Worm (Caenorhabditis elegans) whole organism, L2 larva: ENCODE results near the gene pcyt-1.
A peak's percentile ranks its signal among the peaks of the same experiment; 100 is the strongest.

Experiments used
- C34F6.9 ChIP-seq: fragments of 150-350 bp; optimal IDR thresholded peaks from 2 replicates; lab custom pipeline; 2014; ENCODE audit warnings: missing biosample characterization, missing genetic modification characterization
- F13H6.1 ChIP-seq: sonication (generic microtip); optimal IDR thresholded peaks from 2 replicates; lab custom pipeline; 2016; ENCODE audit warnings: missing genetic modification characterization, missing compliant biosample characterization
- R02D3.7 ChIP-seq: fragments of 150-350 bp; optimal IDR thresholded peaks from 2 replicates; lab custom pipeline; 2014; ENCODE audit warnings: missing biosample characterization, missing genetic modification characterization
- ZK546.5 ChIP-seq: sonication (generic microtip); optimal IDR thresholded peaks from 2 replicates; lab custom pipeline; 2017; ENCODE audit warnings: missing biosample characterization, missing genetic modification characterization
- alr-1 ChIP-seq: fragments of 150-350 bp; optimal IDR thresholded peaks from 2 replicates; lab custom pipeline; 2014; ENCODE audit warnings: missing biosample characterization, missing genetic modification characterization
- ama-1 ChIP-seq: fragments of 150-350 bp; optimal IDR thresholded peaks from 2 replicates; lab custom pipeline; 2018; ENCODE audit warnings: inconsistent platforms
- blmp-1 ChIP-seq: sonication (generic microtip); optimal IDR thresholded peaks from 2 replicates; lab custom pipeline; 2017; ENCODE audit warnings: missing genetic modification characterization, mild to moderate bottlenecking, missing compliant biosample characterization, antibody characterized with exemption, moderate library complexity; ENCODE audit not compliant: insufficient read depth
- ceh-82 ChIP-seq: fragments of 150-350 bp; optimal IDR thresholded peaks from 2 replicates; lab custom pipeline; 2014; ENCODE audit warnings: missing biosample characterization, missing genetic modification characterization
- crh-2 ChIP-seq: sonication (generic microtip); optimal IDR thresholded peaks from 2 replicates; lab custom pipeline; 2017; ENCODE audit warnings: missing biosample characterization, missing genetic modification characterization
- dmd-4 ChIP-seq: sonication (generic microtip); optimal IDR thresholded peaks from 2 replicates; lab custom pipeline; 2017; ENCODE audit warnings: missing biosample characterization, missing genetic modification characterization
- egl-27 ChIP-seq: sonication (generic microtip); optimal IDR thresholded peaks from 3 replicates; lab custom pipeline; 2017; ENCODE audit warnings: missing biosample characterization, missing genetic modification reagents, missing genetic modification characterization
- elt-1 ChIP-seq: fragments of 150-350 bp; optimal IDR thresholded peaks from 2 replicates; lab custom pipeline; 2014; ENCODE audit warnings: missing biosample characterization, missing genetic modification characterization
- elt-3 ChIP-seq: sonication (generic microtip); optimal IDR thresholded peaks from 2 replicates; lab custom pipeline; 2017; ENCODE audit warnings: missing biosample characterization, missing genetic modification characterization
- fos-1 ChIP-seq: fragments of 150-350 bp; optimal IDR thresholded peaks from 2 replicates; lab custom pipeline; 2014; ENCODE audit warnings: missing biosample characterization, missing genetic modification characterization
- lin-11 ChIP-seq: fragments of 150-350 bp; sonication (generic microtip); optimal IDR thresholded peaks from 2 replicates; lab custom pipeline; 2014; ENCODE audit warnings: missing biosample characterization, missing genetic modification characterization, inconsistent platforms, mixed read lengths
- lin-39 ChIP-seq: fragments of 150-350 bp; optimal IDR thresholded peaks from 2 replicates; lab custom pipeline; 2014; ENCODE audit warnings: missing biosample characterization, missing genetic modification reagents, missing genetic modification characterization
- lsy-2 ChIP-seq, 2 experiments: fragments of 150-350 bp in 1 of 2; sonication (generic microtip) in 1 of 2; optimal IDR thresholded peaks; 2 replicates each; lab custom pipeline; 2014 to 2017; ENCODE audit warnings: missing biosample characterization in 2 of 2, missing genetic modification characterization in 2 of 2
- mab-5 ChIP-seq: fragments of 150-350 bp; optimal IDR thresholded peaks from 2 replicates; lab custom pipeline; 2014; ENCODE audit warnings: missing biosample characterization, missing genetic modification characterization
- mdl-1 ChIP-seq, 2 experiments: fragments of 150-350 bp in 1 of 2; sonication (generic microtip) in 1 of 2; optimal IDR thresholded peaks; 2 replicates each; lab custom pipeline; 2017; ENCODE audit warnings: missing biosample characterization in 2 of 2, missing genetic modification characterization in 2 of 2
- nhr-10 ChIP-seq: sonication (generic microtip); optimal IDR thresholded peaks from 2 replicates; lab custom pipeline; 2017; ENCODE audit warnings: missing biosample characterization, missing genetic modification characterization
- nhr-129 ChIP-seq: fragments of 150-350 bp; optimal IDR thresholded peaks from 2 replicates; lab custom pipeline; 2014; ENCODE audit warnings: missing biosample characterization, missing genetic modification characterization
- nhr-21 ChIP-seq: fragments of 150-350 bp; optimal IDR thresholded peaks from 2 replicates; lab custom pipeline; 2014; ENCODE audit warnings: missing biosample characterization, missing genetic modification characterization
- nhr-23 ChIP-seq: fragments of 150-350 bp; optimal IDR thresholded peaks from 2 replicates; lab custom pipeline; 2014; ENCODE audit warnings: missing biosample characterization, missing genetic modification reagents, missing genetic modification characterization
- nhr-237 ChIP-seq: fragments of 150-350 bp; optimal IDR thresholded peaks from 2 replicates; lab custom pipeline; 2014; ENCODE audit warnings: missing biosample characterization, missing genetic modification characterization
- nhr-25 ChIP-seq: fragments of 150-350 bp; sonication (generic microtip); optimal IDR thresholded peaks from 3 replicates; lab custom pipeline; 2014; ENCODE audit warnings: missing biosample characterization, missing genetic modification characterization
- nhr-6 ChIP-seq: fragments of 150-350 bp; optimal IDR thresholded peaks from 2 replicates; lab custom pipeline; 2014; ENCODE audit warnings: missing biosample characterization, missing genetic modification characterization
- nhr-77 ChIP-seq: fragments of 150-350 bp; optimal IDR thresholded peaks from 2 replicates; lab custom pipeline; 2014; ENCODE audit warnings: missing biosample characterization, missing genetic modification characterization
- peb-1 ChIP-seq: fragments of 150-350 bp; optimal IDR thresholded peaks from 2 replicates; lab custom pipeline; 2014; ENCODE audit warnings: missing biosample characterization, missing genetic modification characterization
- skn-1 ChIP-seq: sonication (generic microtip); optimal IDR thresholded peaks from 2 replicates; lab custom pipeline; 2017; ENCODE audit warnings: missing biosample characterization, missing genetic modification characterization
- sma-3 ChIP-seq: sonication (generic microtip); optimal IDR thresholded peaks from 2 replicates; lab custom pipeline; 2016; ENCODE audit warnings: missing genetic modification reagents, missing genetic modification characterization, missing compliant biosample characterization
- sma-9 ChIP-seq, 2 experiments: fragments of 150-350 bp in 1 of 2; sonication (generic microtip) in 1 of 2; optimal IDR thresholded peaks; 2 replicates each; lab custom pipeline; 2014 to 2016; ENCODE audit warnings: missing genetic modification characterization in 2 of 2, mild to moderate bottlenecking in 1 of 2, missing biosample characterization in 1 of 2, missing compliant biosample characterization in 1 of 2, missing genetic modification reagents in 1 of 2, moderate library complexity in 1 of 2
- snpc-4 ChIP-seq: fragments of 150-350 bp; optimal IDR thresholded peaks from 2 replicates; lab custom pipeline; 2014; ENCODE audit warnings: missing biosample characterization, missing genetic modification characterization
- unc-39 ChIP-seq: fragments of 150-350 bp; optimal IDR thresholded peaks from 2 replicates; lab custom pipeline; 2014; ENCODE audit warnings: missing biosample characterization, missing genetic modification characterization
- unc-62 ChIP-seq: fragments of 150-350 bp; optimal IDR thresholded peaks from 2 replicates; lab custom pipeline; 2014; ENCODE audit warnings: missing biosample characterization, missing genetic modification reagents, missing genetic modification characterization
- zag-1 ChIP-seq: fragments of 150-350 bp; optimal IDR thresholded peaks from 2 replicates; lab custom pipeline; 2014; ENCODE audit warnings: missing biosample characterization, missing genetic modification characterization
- ztf-1 ChIP-seq: fragments of 200-800 bp; sonication (Bioruptor generic); conservative IDR thresholded peaks from 2 replicates; pipeline ENCODE4 v1.3.6; 2022; ENCODE audit warnings: missing genetic modification characterization, missing compliant biosample characterization
- ztf-4 ChIP-seq: fragments of 150-350 bp; optimal IDR thresholded peaks from 2 replicates; lab custom pipeline; 2014; ENCODE audit warnings: missing biosample characterization, missing genetic modification characterization

pcyt-1 gene

DNA sequence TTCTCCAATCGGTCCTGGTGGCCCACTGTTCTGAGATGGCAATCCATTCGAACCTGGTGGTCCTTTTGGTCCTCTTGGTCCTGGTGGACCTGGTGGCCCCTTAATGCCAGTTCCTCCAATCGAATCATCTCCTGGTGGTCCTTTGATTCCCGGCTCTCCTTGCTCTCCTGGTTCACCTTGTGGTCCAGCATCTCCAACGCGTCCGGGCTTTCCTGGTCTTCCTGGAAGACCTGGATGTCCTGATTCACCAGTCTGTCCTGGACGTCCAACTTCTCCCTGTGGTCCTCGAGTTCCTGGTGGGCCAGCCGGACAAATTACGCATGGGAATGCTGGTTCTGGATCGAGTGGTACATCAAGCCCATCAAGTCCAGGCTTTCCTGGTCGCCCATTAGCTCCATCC is 35.3 kb upstream of the pcyt-1 start:
- TF ChIP-seq lsy-2 (tag; optimal IDR thresholded peaks at IDR 0.05; lab: Kevin White, UChicago): no peak
- no peak for TF ChIP-seq nhr-77 (tag; lab: Kevin White, UChicago)
- TF ChIP-seq ZK546.5 (tag; lab: Kevin White, UChicago): no peak
- no peak for TF ChIP-seq zag-1
- no peak for TF ChIP-seq ama-1 (lab: Kevin White, UChicago)
- no peak for TF ChIP-seq nhr-6 (tag; lab: Kevin White, UChicago)
- TF ChIP-seq mdl-1 (tag; optimal IDR thresholded peaks at IDR 0.05; lab: Kevin White, UChicago): no peak
- no peak for TF ChIP-seq fos-1 (tag; lab: Kevin White, UChicago)
- TF ChIP-seq C34F6.9 (tag; lab: Kevin White, UChicago): no peak
- TF ChIP-seq lin-11 (tag; lab: Kevin White, UChicago): no peak
- TF ChIP-seq egl-27 (tag; lab: Kevin White, UChicago): no peak
- TF ChIP-seq alr-1 (tag; lab: Kevin White, UChicago): no peak
- TF ChIP-seq R02D3.7: no peak
- TF ChIP-seq ztf-1 (GFP tag; lab: Robert Waterston, UW): no peak
- TF ChIP-seq nhr-25 (tag; lab: Kevin White, UChicago): no peak
- no peak for TF ChIP-seq peb-1 (tag; lab: Kevin White, UChicago)
- no peak for TF ChIP-seq F13H6.1 (tag; lab: Kevin White, UChicago)
- no peak for TF ChIP-seq nhr-237 (tag; lab: Kevin White, UChicago)
- TF ChIP-seq nhr-10 (tag; lab: Kevin White, UChicago): no peak
- TF ChIP-seq snpc-4: no peak
- TF ChIP-seq, all 48 proteins: peak for 0

DNA sequence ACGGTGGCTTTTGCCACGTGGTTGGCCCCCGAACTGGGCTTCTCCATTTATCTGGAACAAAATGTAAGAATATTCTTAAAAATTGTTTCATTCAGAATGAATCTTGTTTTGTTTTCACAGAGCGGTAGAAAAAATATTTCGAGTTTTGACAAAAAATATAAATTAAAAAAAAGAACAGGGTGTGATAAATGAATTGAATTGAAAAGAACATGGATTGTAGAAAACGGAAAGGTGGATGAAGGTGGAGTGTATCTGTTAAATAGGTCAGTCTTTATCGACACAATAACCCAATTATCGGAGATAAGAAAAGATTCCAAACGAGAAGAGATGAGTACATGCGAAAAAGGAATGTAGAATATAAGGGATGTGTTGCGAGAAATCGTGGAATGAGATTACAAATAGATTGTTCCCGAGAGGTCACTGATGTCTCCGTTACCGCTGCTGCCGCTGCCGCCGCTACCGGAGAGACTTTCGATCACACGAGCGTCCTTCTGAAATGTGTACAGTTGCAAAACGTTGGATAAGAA is 34.4 kb upstream of the pcyt-1 start, which contains the start of gene dpy-7:
Gene dpy-7 (minus strand): TSS at position 51 of the 527 bp plus-strand sequence.
- TF ChIP-seq skn-1 (tag; lab: Kevin White, UChicago) (no peak), sma-9 (GFP tag; optimal IDR thresholded peaks at IDR 0.05; lab: Kevin White, UChicago) (peak; percentile 4), sma-9 (tag; optimal IDR thresholded peaks at IDR 0.05; lab: Kevin White, UChicago) (no peak), elt-1 (tag; lab: Kevin White, UChicago) (peak; percentile 65), unc-39 (tag; lab: Kevin White, UChicago) (no peak), nhr-21 (tag; lab: Kevin White, UChicago) (peak; percentile 35)

DNA sequence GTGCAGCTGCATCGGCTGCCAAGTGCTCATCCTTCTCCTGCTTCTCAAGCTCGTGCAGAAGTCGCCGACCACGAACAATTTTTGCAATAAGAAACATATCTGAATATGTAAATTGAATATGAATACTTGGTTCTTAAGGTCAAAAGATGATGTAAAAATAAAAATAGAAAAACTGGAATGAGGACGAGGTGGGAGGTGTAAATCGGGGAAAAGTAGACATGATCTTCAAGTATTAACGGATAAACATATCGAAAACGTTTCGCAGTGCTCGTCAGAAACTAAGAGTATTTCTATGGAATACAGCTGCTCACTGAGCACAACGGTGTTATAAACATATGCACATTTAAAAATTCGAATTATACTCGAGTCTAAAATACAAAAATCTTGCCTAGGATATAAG is 32.1 kb upstream of the pcyt-1 start, which contains the start of gene glb-16:
Gene glb-16 (minus strand): TSS at position 101 of the 400 bp plus-strand sequence.
- no peak for TF ChIP-seq ztf-1 (GFP tag; lab: Robert Waterston, UW)
- no peak for TF ChIP-seq dmd-4 (tag; lab: Kevin White, UChicago)
- TF ChIP-seq ZK546.5 (tag; lab: Kevin White, UChicago): no peak
- no peak for TF ChIP-seq sma-3 (GFP tag; lab: Kevin White, UChicago)
- TF ChIP-seq alr-1 (tag; lab: Kevin White, UChicago): no peak
- TF ChIP-seq snpc-4: no peak
- TF ChIP-seq nhr-237 (tag; lab: Kevin White, UChicago): no peak
- TF ChIP-seq nhr-23: no peak
- no peak for TF ChIP-seq lin-39 (tag; lab: Kevin White, UChicago)
- no peak for TF ChIP-seq F13H6.1 (tag; lab: Kevin White, UChicago)
- TF ChIP-seq crh-2 (tag; lab: Kevin White, UChicago): no peak
- TF ChIP-seq nhr-25 (tag; lab: Kevin White, UChicago): no peak
- no peak for TF ChIP-seq blmp-1 (tag; lab: Kevin White, UChicago)

DNA sequence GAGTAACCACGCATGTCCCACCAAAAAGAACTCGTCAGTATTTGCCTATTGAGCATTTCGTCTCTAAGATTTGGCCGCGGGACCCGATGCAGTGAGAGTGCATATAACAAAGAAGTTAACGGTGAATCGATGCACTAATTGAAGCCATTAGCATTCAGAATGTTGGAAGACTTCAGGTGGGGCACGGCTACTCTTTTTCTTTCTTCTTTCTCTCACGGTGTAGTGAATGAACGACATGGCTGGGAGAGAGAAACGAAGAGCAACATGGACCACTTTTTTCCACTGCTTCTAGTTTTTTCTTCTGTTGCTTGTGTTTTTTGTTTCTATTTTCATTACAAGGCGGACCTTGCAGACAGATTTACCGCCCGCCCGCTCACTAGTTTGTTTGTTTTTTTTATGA is 31.1 kb upstream of the pcyt-1 start:
- TF ChIP-seq blmp-1 (tag; lab: Kevin White, UChicago) (no peak), ztf-1 (GFP tag; lab: Robert Waterston, UW) (no peak), snpc-4 (no peak), alr-1 (tag; lab: Kevin White, UChicago) (no peak), nhr-23 (no peak), nhr-129 (tag; lab: Kevin White, UChicago) (no peak), ceh-82 (tag; lab: Kevin White, UChicago) (no peak), nhr-25 (tag; lab: Kevin White, UChicago) (no peak), ztf-4 (tag; lab: Kevin White, UChicago) (no peak), peb-1 (tag; lab: Kevin White, UChicago) (no peak), elt-3 (tag; lab: Kevin White, UChicago) (no peak), sma-3 (GFP tag; lab: Kevin White, UChicago) (no peak), elt-1 (tag; lab: Kevin White, UChicago) (no peak), unc-39 (tag; lab: Kevin White, UChicago) (no peak), unc-62 (GFP tag; lab: Kevin White, UChicago) (no peak), sma-9 (GFP tag; optimal IDR thresholded peaks at IDR 0.05; lab: Kevin White, UChicago) (no peak), sma-9 (tag; optimal IDR thresholded peaks at IDR 0.05; lab: Kevin White, UChicago) (no peak), nhr-77 (tag; lab: Kevin White, UChicago) (no peak), crh-2 (tag; lab: Kevin White, UChicago) (no peak), mab-5 (tag; lab: Kevin White, UChicago) (no peak)
